Worm (Caenorhabditis elegans) whole organism, mixed stage, embryonic: Measurements from ENCODE around the gene algn-3.

Source experiments
- M03D4.4 ChIP-seq: sonication (generic microtip); optimal IDR thresholded peaks from 2 replicates; lab custom pipeline; 2017; ENCODE audit warnings: mild to moderate bottlenecking, missing genetic modification characterization, missing compliant biosample characterization
- bed-3 ChIP-seq: fragments of 200-800 bp; sonication (Bioruptor generic); optimal IDR thresholded peaks from 3 replicates; lab custom pipeline; 2018; ENCODE audit warnings: mild to moderate bottlenecking, missing genetic modification characterization, moderate library complexity, missing compliant biosample characterization
- blmp-1 ChIP-seq: fragments of 150-350 bp; optimal IDR thresholded peaks from 2 replicates; lab custom pipeline; 2014; ENCODE audit warnings: missing biosample characterization, missing genetic modification characterization
- ceh-43 ChIP-seq: fragments of 200-800 bp; sonication (Bioruptor generic); optimal IDR thresholded peaks from 2 replicates; lab custom pipeline; 2018; ENCODE audit warnings: mild to moderate bottlenecking, missing genetic modification characterization, moderate library complexity, missing compliant biosample characterization
- ceh-83 ChIP-seq: fragments of 200-800 bp; sonication (Bioruptor generic); optimal IDR thresholded peaks from 2 replicates; lab custom pipeline; 2018; ENCODE audit warnings: mild to moderate bottlenecking, missing genetic modification characterization, missing compliant biosample characterization
- ces-1 ChIP-seq: fragments of 150-350 bp; optimal IDR thresholded peaks from 2 replicates; lab custom pipeline; 2014; ENCODE audit warnings: missing biosample characterization, missing genetic modification reagents, missing genetic modification characterization
- cnd-1 ChIP-seq: fragments of 200-800 bp; sonication (Bioruptor generic); optimal IDR thresholded peaks from 2 replicates; lab custom pipeline; 2018; ENCODE audit warnings: mild to moderate bottlenecking, missing genetic modification characterization, missing compliant biosample characterization
- drap-1 ChIP-seq: fragments of 200-800 bp; sonication (Bioruptor generic); optimal IDR thresholded peaks from 3 replicates; lab custom pipeline; 2018; ENCODE audit warnings: mild to moderate bottlenecking, missing genetic modification characterization, missing compliant biosample characterization
- elt-1 ChIP-seq: sonication (generic microtip); optimal IDR thresholded peaks from 2 replicates; lab custom pipeline; 2017; ENCODE audit warnings: missing genetic modification characterization, mild to moderate bottlenecking, missing compliant biosample characterization, antibody characterized with exemption, moderate library complexity, borderline replicate concordance; ENCODE audit not compliant: insufficient read depth
- elt-3 ChIP-seq: fragments of 150-350 bp; optimal IDR thresholded peaks from 2 replicates; lab custom pipeline; 2014; ENCODE audit warnings: missing biosample characterization, missing genetic modification characterization
- flh-1 ChIP-seq: fragments of 200-800 bp; sonication (Bioruptor generic); optimal IDR thresholded peaks from 2 replicates; lab custom pipeline; 2018; ENCODE audit warnings: mild to moderate bottlenecking, missing genetic modification characterization, moderate library complexity, missing compliant biosample characterization
- ham-2 ChIP-seq: fragments of 200-800 bp; sonication (Bioruptor generic); optimal IDR thresholded peaks from 2 replicates; lab custom pipeline; 2018; ENCODE audit warnings: mild to moderate bottlenecking, missing genetic modification characterization, missing compliant biosample characterization
- hlh-1 ChIP-seq: fragments of 150-350 bp; optimal IDR thresholded peaks from 2 replicates; lab custom pipeline; 2014; ENCODE audit warnings: missing biosample characterization, missing genetic modification reagents, missing genetic modification characterization
- lin-13 ChIP-seq: fragments of 150-350 bp; optimal IDR thresholded peaks from 2 replicates; lab custom pipeline; 2014; ENCODE audit warnings: missing biosample characterization, missing genetic modification characterization
- lin-32 ChIP-seq: fragments of 200-800 bp; sonication (Bioruptor generic); optimal IDR thresholded peaks from 2 replicates; lab custom pipeline; 2018; ENCODE audit warnings: mild to moderate bottlenecking, missing genetic modification characterization, missing compliant biosample characterization
- mab-5 ChIP-seq: fragments of 150-350 bp; optimal IDR thresholded peaks from 2 replicates; lab custom pipeline; 2014; ENCODE audit warnings: missing biosample characterization, missing genetic modification characterization
- mep-1 ChIP-seq: fragments of 150-350 bp; optimal IDR thresholded peaks from 2 replicates; lab custom pipeline; 2017; ENCODE audit warnings: missing biosample characterization, missing genetic modification reagents, missing genetic modification characterization, inconsistent platforms
- mls-2 ChIP-seq: sonication (generic microtip); optimal IDR thresholded peaks from 2 replicates; lab custom pipeline; 2016; ENCODE audit warnings: mild to moderate bottlenecking, missing genetic modification characterization, moderate library complexity, missing compliant biosample characterization
- nhr-12 ChIP-seq: fragments of 150-350 bp; optimal IDR thresholded peaks from 2 replicates; lab custom pipeline; 2014; ENCODE audit warnings: missing biosample characterization, missing genetic modification characterization
- nhr-2 ChIP-seq: fragments of 150-350 bp; optimal IDR thresholded peaks from 2 replicates; lab custom pipeline; 2014; ENCODE audit warnings: missing biosample characterization, missing genetic modification characterization
- nhr-237 ChIP-seq: fragments of 150-350 bp; optimal IDR thresholded peaks from 2 replicates; lab custom pipeline; 2014; ENCODE audit warnings: missing biosample characterization, missing genetic modification characterization
- nhr-28 ChIP-seq: fragments of 150-350 bp; optimal IDR thresholded peaks from 2 replicates; lab custom pipeline; 2014; ENCODE audit warnings: missing biosample characterization, missing genetic modification characterization
- pha-4 ChIP-seq: fragments of 150-350 bp; optimal IDR thresholded peaks from 2 replicates; lab custom pipeline; 2018; ENCODE audit warnings: missing biosample characterization, missing genetic modification reagents, missing genetic modification characterization
- sem-2 ChIP-seq: fragments of 200-800 bp; sonication (Bioruptor generic); optimal IDR thresholded peaks from 2 replicates; lab custom pipeline; 2018; ENCODE audit warnings: mild to moderate bottlenecking, missing genetic modification characterization, missing compliant biosample characterization
- sptf-1 ChIP-seq: sonication (generic microtip); optimal IDR thresholded peaks from 2 replicates; lab custom pipeline; 2017; ENCODE audit warnings: mild to moderate bottlenecking, missing genetic modification characterization, moderate library complexity, missing compliant biosample characterization
- tbx-8 ChIP-seq: fragments of 200-800 bp; sonication (Bioruptor generic); optimal IDR thresholded peaks from 2 replicates; lab custom pipeline; 2018; ENCODE audit warnings: mild to moderate bottlenecking, missing genetic modification characterization, moderate library complexity, missing compliant biosample characterization
- unc-120 ChIP-seq: sonication (generic microtip); optimal IDR thresholded peaks from 2 replicates; lab custom pipeline; 2017; ENCODE audit warnings: missing genetic modification characterization, missing compliant biosample characterization; ENCODE audit not compliant: poor library complexity, severe bottlenecking
- unc-39 ChIP-seq: fragments of 150-350 bp; optimal IDR thresholded peaks from 2 replicates; lab custom pipeline; 2014; ENCODE audit warnings: missing biosample characterization, missing genetic modification characterization
- unc-62 ChIP-seq: fragments of 150-350 bp; optimal IDR thresholded peaks from 2 replicates; lab custom pipeline; 2014; ENCODE audit warnings: missing biosample characterization, missing genetic modification reagents, missing genetic modification characterization
- zip-8 ChIP-seq: fragments of 150-350 bp; optimal IDR thresholded peaks from 2 replicates; lab custom pipeline; 2014; ENCODE audit warnings: missing biosample characterization, missing genetic modification characterization
- ztf-11 ChIP-seq: fragments of 150-350 bp; optimal IDR thresholded peaks from 2 replicates; lab custom pipeline; 2014; ENCODE audit warnings: missing biosample characterization, missing genetic modification characterization

Gene algn-3

ce11 chrII:14095875-14096274 lies 36.8 kb downstream of the algn-3 start:
- TF ChIP-seq drap-1 (GFP tag; lab: Kevin White, UChicago), result no peak

- TF ChIP-seq elt-1 (tag; lab: Kevin White, UChicago) (no peak), lin-13 (tag; lab: Kevin White, UChicago) (no peak), hlh-1 (tag; lab: Kevin White, UChicago) (no peak), drap-1 (GFP tag; lab: Kevin White, UChicago) (no peak), mep-1 (tag; lab: Kevin White, UChicago) (no peak), blmp-1 (no peak), ztf-11 (tag; lab: Kevin White, UChicago) (no peak), ceh-83 (GFP tag; lab: Kevin White, UChicago) (no peak), sptf-1 (no peak), lin-32 (no peak), nhr-2 (tag; lab: Kevin White, UChicago) (no peak), cnd-1 (no peak), unc-120 (tag; lab: Kevin White, UChicago) (no peak), nhr-237 (no peak), elt-3 (tag; lab: Kevin White, UChicago) (no peak), unc-39 (tag; lab: Kevin White, UChicago) (no peak), ces-1 (GFP tag; lab: Kevin White, UChicago) (no peak)
- TF ChIP-seq, all 35 proteins: peak for 0
Observed at ce11 chrII:14094590-14094989, 38.0 kb downstream of the algn-3 start, which contains the start of gene col-87. Gene col-87 (minus strand): TSS chrII:14094690.

ce11 chrII:14091182-14091581 lies 41.5 kb downstream of the algn-3 start:
- TF ChIP-seq ham-2 (GFP tag; lab: Kevin White, UChicago), result no peak
- no peak for TF ChIP-seq bed-3 (GFP tag; lab: Kevin White, UChicago)
- no peak for TF ChIP-seq mls-2 (tag; lab: Kevin White, UChicago)
- no peak for TF ChIP-seq pha-4
- TF ChIP-seq mab-5 (tag; lab: Kevin White, UChicago), result no peak
- no peak for TF ChIP-seq ztf-11 (tag; lab: Kevin White, UChicago)
- TF ChIP-seq unc-62 (GFP tag; lab: Kevin White, UChicago), result no peak
- no peak for TF ChIP-seq hlh-1 (tag; lab: Kevin White, UChicago)
- TF ChIP-seq nhr-2 (tag; lab: Kevin White, UChicago), result no peak
- no peak for TF ChIP-seq cnd-1
- no peak for TF ChIP-seq mep-1 (tag; lab: Kevin White, UChicago)
- TF ChIP-seq nhr-237, result no peak
- no peak for TF ChIP-seq lin-13 (tag; lab: Kevin White, UChicago)
- TF ChIP-seq lin-32, result no peak
- no peak for TF ChIP-seq drap-1 (GFP tag; lab: Kevin White, UChicago)
- no peak for TF ChIP-seq elt-3 (tag; lab: Kevin White, UChicago)
- TF ChIP-seq ceh-43 (GFP tag; lab: Kevin White, UChicago), result no peak
- no peak for TF ChIP-seq sptf-1

ce11 chrII:14089796-14090372 lies 42.7 kb downstream of the algn-3 start:
- TF ChIP-seq ceh-83 (GFP tag; lab: Kevin White, UChicago), result no peak
- no peak for TF ChIP-seq sptf-1
- no peak for TF ChIP-seq pha-4
- no peak for TF ChIP-seq nhr-28 (tag; lab: Kevin White, UChicago)
- no peak for TF ChIP-seq ceh-43 (GFP tag; lab: Kevin White, UChicago)
- TF ChIP-seq unc-39 (tag; lab: Kevin White, UChicago), result no peak
- no peak for TF ChIP-seq unc-62 (GFP tag; lab: Kevin White, UChicago)
- TF ChIP-seq cnd-1, result no peak
- TF ChIP-seq lin-13 (tag; lab: Kevin White, UChicago), result no peak
- no peak for TF ChIP-seq tbx-8 (GFP tag; lab: Kevin White, UChicago)
- TF ChIP-seq nhr-2 (tag; lab: Kevin White, UChicago), result no peak
- TF ChIP-seq sem-2 (GFP tag; lab: Kevin White, UChicago), result no peak
- TF ChIP-seq blmp-1, result no peak
- TF ChIP-seq ztf-11 (tag; lab: Kevin White, UChicago), result no peak
- no peak for TF ChIP-seq hlh-1 (tag; lab: Kevin White, UChicago)
- TF ChIP-seq mep-1 (tag; lab: Kevin White, UChicago), result no peak
- TF ChIP-seq flh-1 (GFP tag; lab: Kevin White, UChicago), result no peak
- TF ChIP-seq elt-3 (tag; lab: Kevin White, UChicago), result no peak
- no peak for TF ChIP-seq unc-120 (tag; lab: Kevin White, UChicago)

ce11 chrII:14086931-14087330 lies 45.7 kb downstream of the algn-3 start:
- TF ChIP-seq unc-62 (GFP tag; lab: Kevin White, UChicago) (no peak), ceh-83 (GFP tag; lab: Kevin White, UChicago) (no peak), ztf-11 (tag; lab: Kevin White, UChicago) (no peak), pha-4 (no peak), flh-1 (GFP tag; lab: Kevin White, UChicago) (no peak), ceh-43 (GFP tag; lab: Kevin White, UChicago) (no peak), elt-3 (tag; lab: Kevin White, UChicago) (no peak), mep-1 (tag; lab: Kevin White, UChicago) (no peak), drap-1 (GFP tag; lab: Kevin White, UChicago) (no peak), zip-8 (tag; lab: Kevin White, UChicago) (no peak), hlh-1 (tag; lab: Kevin White, UChicago) (no peak), unc-39 (tag; lab: Kevin White, UChicago) (no peak), tbx-8 (GFP tag; lab: Kevin White, UChicago) (no peak), M03D4.4 (tag; lab: Kevin White, UChicago) (no peak), nhr-237 (no peak), mls-2 (tag; lab: Kevin White, UChicago) (no peak), sptf-1 (no peak), lin-13 (tag; lab: Kevin White, UChicago) (no peak), nhr-12 (tag; lab: Kevin White, UChicago) (no peak)
